Worm (Caenorhabditis elegans): ENCODE measurements around the gene fbxb-99.

Gene fbxb-99

DNA sequence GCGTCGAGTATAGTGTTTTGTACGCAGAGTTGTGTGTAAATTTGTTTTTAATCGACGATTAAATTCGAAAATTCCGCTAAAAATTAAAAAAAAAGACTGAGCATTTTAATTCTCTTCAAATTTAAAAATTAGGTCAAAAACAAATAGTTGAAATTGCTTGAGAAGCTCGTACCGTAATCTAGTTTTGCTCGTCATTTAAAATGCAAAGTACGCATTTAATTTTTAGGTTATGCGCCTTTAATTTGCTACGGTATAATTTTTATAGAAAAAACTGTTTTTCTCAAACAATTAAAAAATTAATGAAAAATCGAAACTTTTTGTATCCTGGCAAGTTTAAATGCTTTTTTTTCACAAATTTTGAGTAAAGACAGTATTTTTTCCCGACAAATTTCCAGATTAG is 15.4 kb upstream of the fbxb-99 start:
- TF ChIP-seq ZK546.5 (tag; optimal IDR thresholded peaks at IDR 0.05) (no peak), sma-3 (GFP tag; optimal IDR thresholded peaks at IDR 0.05) (no peak), fos-1 (tag; optimal IDR thresholded peaks at IDR 0.05) (no peak), blmp-1 (tag; optimal IDR thresholded peaks at IDR 0.05; ENCODE audit: insufficient read depth) (no peak), unc-62 (GFP tag; optimal IDR thresholded peaks at IDR 0.05) (no peak), unc-39 (tag; optimal IDR thresholded peaks at IDR 0.05) (no peak), mab-5 (tag; optimal IDR thresholded peaks at IDR 0.05) (no peak), elt-1 (tag; optimal IDR thresholded peaks at IDR 0.05) (no peak), nhr-23 (tag; optimal IDR thresholded peaks at IDR 0.05) (no peak)

DNA sequence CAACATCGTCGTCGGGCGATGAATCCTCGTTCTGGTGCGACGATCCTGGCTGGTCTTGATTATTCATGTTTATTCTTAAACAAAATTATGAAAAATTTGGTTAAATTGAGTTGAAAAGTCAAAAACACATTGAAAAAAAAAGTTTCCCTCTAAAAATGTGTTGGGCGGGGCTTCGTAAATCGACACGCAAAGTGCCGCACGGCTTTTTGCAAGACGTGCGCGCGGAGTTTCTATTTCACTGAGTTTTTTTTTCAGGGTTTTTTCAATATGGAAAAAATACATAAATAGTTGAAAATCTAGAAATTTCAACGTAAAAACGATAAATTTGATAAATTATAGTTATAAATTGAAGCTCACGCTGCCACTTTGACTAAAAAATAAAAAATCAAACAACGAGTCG is 14.9 kb upstream of the fbxb-99 start, which contains the start of gene F54D10.5:
TSS of gene F54D10.5 (minus strand) at position 74 of the 400 bp plus-strand sequence.
- TF ChIP-seq mdl-1 (tag; optimal IDR thresholded peaks at IDR 0.05) (no peak), sma-3 (GFP tag; optimal IDR thresholded peaks at IDR 0.05) (peak; percentile 82), dmd-4 (tag; optimal IDR thresholded peaks at IDR 0.05) (no peak), ama-1 (optimal IDR thresholded peaks at IDR 0.05) (no peak), F13H6.1 (tag; optimal IDR thresholded peaks at IDR 0.05) (peak; percentile 75), gmeb-1 (tag; optimal IDR thresholded peaks at IDR 0.05) (peak; percentile 95), nhr-6 (tag; optimal IDR thresholded peaks at IDR 0.05) (no peak), nhr-77 (tag; optimal IDR thresholded peaks at IDR 0.05) (no peak), C34F6.9 (tag; optimal IDR thresholded peaks at IDR 0.05) (peak; percentile 67), Y55F3AM.14 (GFP tag; optimal IDR thresholded peaks at IDR 0.05) (no peak), sem-4 (tag; optimal IDR thresholded peaks at IDR 0.05) (peak; percentile 74), nhr-12 (tag; optimal IDR thresholded peaks at IDR 0.05) (no peak), nhr-237 (tag; optimal IDR thresholded peaks at IDR 0.05) (peak; percentile 22), fos-1 (tag; optimal IDR thresholded peaks at IDR 0.05) (no peak), ceh-82 (tag; optimal IDR thresholded peaks at IDR 0.05) (no peak), elt-1 (tag; optimal IDR thresholded peaks at IDR 0.05) (no peak), alr-1 (tag; optimal IDR thresholded peaks at IDR 0.05) (no peak), ztf-11 (tag; optimal IDR thresholded peaks at IDR 0.05) (no peak), snpc-4 (tag; optimal IDR thresholded peaks at IDR 0.05) (peak; percentile 38), R02D3.7 (tag; optimal IDR thresholded peaks at IDR 0.05) (peak; percentile 95), skn-1 (tag; optimal IDR thresholded peaks at IDR 0.05) (no peak), crh-2 (tag; optimal IDR thresholded peaks at IDR 0.05) (peak; percentile 83), unc-55 (GFP tag; optimal IDR thresholded peaks at IDR 0.05) (peak; percentile 87), nhr-21 (tag; optimal IDR thresholded peaks at IDR 0.05) (no peak), nhr-23 (tag; optimal IDR thresholded peaks at IDR 0.05) (no peak), nhr-129 (tag; optimal IDR thresholded peaks at IDR 0.05) (peak; percentile 65), lsy-2 (tag; optimal IDR thresholded peaks at IDR 0.05) (peak; percentile 69 to 88), egl-27 (tag; optimal IDR thresholded peaks at IDR 0.05) (no peak), nhr-10 (tag; optimal IDR thresholded peaks at IDR 0.05) (peak; percentile 4), mbf-1 (tag; optimal IDR thresholded peaks at IDR 0.05) (no peak), elt-3 (tag; optimal IDR thresholded peaks at IDR 0.05) (no peak), mab-5 (tag; optimal IDR thresholded peaks at IDR 0.05) (peak; percentile 39), blmp-1 (tag; optimal IDR thresholded peaks at IDR 0.05; ENCODE audit: insufficient read depth) (no peak), ztf-1 (GFP tag; conservative IDR thresholded peaks at IDR 0.05) (no peak), unc-39 (tag; optimal IDR thresholded peaks at IDR 0.05) (no peak), nhr-25 (tag; optimal IDR thresholded peaks at IDR 0.05) (no peak), ZK546.5 (tag; optimal IDR thresholded peaks at IDR 0.05) (peak; percentile 41), ceh-16 (tag; optimal IDR thresholded peaks at IDR 0.05) (peak; percentile 1), aly-2 (tag; optimal IDR thresholded peaks at IDR 0.05) (no peak), unc-62 (GFP tag; optimal IDR thresholded peaks at IDR 0.05) (no peak), lin-13 (GFP tag; optimal IDR thresholded peaks at IDR 0.05) (peak; percentile 84), sma-9 (GFP tag; optimal IDR thresholded peaks at IDR 0.05) (peak; percentile 84), sma-9 (tag; optimal IDR thresholded peaks at IDR 0.05) (no peak), nhr-11 (tag; optimal IDR thresholded peaks at IDR 0.05) (no peak), peb-1 (tag; optimal IDR thresholded peaks at IDR 0.05) (no peak), lin-39 (tag; optimal IDR thresholded peaks at IDR 0.05) (no peak), lin-11 (tag; optimal IDR thresholded peaks at IDR 0.05) (peak; percentile 70), zag-1 (tag; optimal IDR thresholded peaks at IDR 0.05) (peak; percentile 9), ztf-4 (tag; optimal IDR thresholded peaks at IDR 0.05) (no peak)
